Worm (Caenorhabditis elegans) whole organism, mixed stage, embryonic: ENCODE data around the gene T03G11.9.

Experiments
- elt-1 ChIP-seq: sonication (generic microtip); optimal IDR thresholded peaks from 2 replicates; lab custom pipeline; 2017; ENCODE audit warnings: missing genetic modification characterization, mild to moderate bottlenecking, missing compliant biosample characterization, antibody characterized with exemption, moderate library complexity, borderline replicate concordance; ENCODE audit not compliant: insufficient read depth
- lin-13 ChIP-seq: fragments of 150-350 bp; optimal IDR thresholded peaks from 2 replicates; lab custom pipeline; 2014; ENCODE audit warnings: missing biosample characterization, missing genetic modification characterization
- lsy-2 ChIP-seq: fragments of 150-350 bp; optimal IDR thresholded peaks from 2 replicates; lab custom pipeline; 2014; ENCODE audit warnings: missing biosample characterization, missing genetic modification characterization
- mls-2 ChIP-seq: sonication (generic microtip); optimal IDR thresholded peaks from 2 replicates; lab custom pipeline; 2016; ENCODE audit warnings: mild to moderate bottlenecking, missing genetic modification characterization, moderate library complexity, missing compliant biosample characterization
- nhr-237 ChIP-seq: fragments of 150-350 bp; optimal IDR thresholded peaks from 2 replicates; lab custom pipeline; 2014; ENCODE audit warnings: missing biosample characterization, missing genetic modification characterization
- pha-4 ChIP-seq: fragments of 150-350 bp; optimal IDR thresholded peaks from 2 replicates; lab custom pipeline; 2018; ENCODE audit warnings: missing biosample characterization, missing genetic modification reagents, missing genetic modification characterization
- snpc-4 ChIP-seq: fragments of 150-350 bp; optimal IDR thresholded peaks from 2 replicates; lab custom pipeline; 2014; ENCODE audit warnings: missing biosample characterization, missing genetic modification characterization
- unc-62 ChIP-seq: fragments of 150-350 bp; optimal IDR thresholded peaks from 2 replicates; lab custom pipeline; 2014; ENCODE audit warnings: missing biosample characterization, missing genetic modification reagents, missing genetic modification characterization
- ztf-11 ChIP-seq: fragments of 150-350 bp; optimal IDR thresholded peaks from 2 replicates; lab custom pipeline; 2014; ENCODE audit warnings: missing biosample characterization, missing genetic modification characterization

- no peak for TF ChIP-seq nhr-237
- no peak for TF ChIP-seq unc-62 (GFP tag; lab: Kevin White, UChicago)
- no peak for TF ChIP-seq lsy-2 (tag; lab: Kevin White, UChicago)
- no peak for TF ChIP-seq elt-1 (tag; lab: Kevin White, UChicago)
- TF ChIP-seq lin-13 (tag; lab: Kevin White, UChicago): no peak
- no peak for TF ChIP-seq snpc-4 (tag; lab: Kevin White, UChicago)
- no peak for TF ChIP-seq pha-4
- no peak for TF ChIP-seq ztf-11 (tag; lab: Kevin White, UChicago)
- TF ChIP-seq mls-2 (tag; lab: Kevin White, UChicago): no peak
Measured at ce11 chrX:5135548-5135947, 48.5 kb upstream of the T03G11.9 start.
